Fruit fly (Drosophila melanogaster): ENCODE measurements around the gene CG5731.

DNA sequence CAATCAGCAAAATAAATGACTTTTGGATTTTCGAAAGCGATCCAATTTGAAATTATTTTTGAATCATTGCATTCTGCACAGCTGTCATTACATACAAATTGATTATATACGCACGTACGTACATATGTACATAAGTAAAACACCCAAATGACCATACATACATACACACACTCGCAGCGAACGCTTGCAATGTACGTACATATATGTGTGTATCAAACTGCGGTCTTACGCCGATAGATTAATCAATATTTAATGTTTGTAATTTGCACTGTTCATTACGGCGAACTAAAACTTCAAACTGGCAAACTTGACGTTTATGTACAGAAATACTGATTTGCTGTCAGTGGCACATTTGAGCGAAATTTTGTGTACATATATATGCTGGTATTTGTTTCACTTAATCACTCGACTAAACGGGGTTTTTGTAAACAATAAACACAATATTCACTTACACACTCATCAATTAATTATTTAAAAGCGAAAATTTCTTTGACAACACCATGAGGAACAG, 16.7 kb upstream of the CG5731 start:
- TF ChIP-seq psq (optimal IDR thresholded peaks at IDR 0.05) (no peak), ttk (optimal IDR thresholded peaks at IDR 0.05) (no peak), Myc (optimal IDR thresholded peaks at IDR 0.05) (no peak), insv (optimal IDR thresholded peaks at IDR 0.05) (no peak)

Data from Kc167 (cell line).